Fruit fly (Drosophila melanogaster) S2 (cell line): ENCODE data around the gene CG1113.

Experiments used
- CG8478 ChIP-seq: fragments of >200 bp; optimal IDR thresholded peaks from 2 replicates; lab custom pipeline; 2018
- CTCF ChIP-seq, 2 experiments: fragments of >200 bp; optimal IDR thresholded peaks; 2 replicates each; lab custom pipeline; 2018

DNA sequence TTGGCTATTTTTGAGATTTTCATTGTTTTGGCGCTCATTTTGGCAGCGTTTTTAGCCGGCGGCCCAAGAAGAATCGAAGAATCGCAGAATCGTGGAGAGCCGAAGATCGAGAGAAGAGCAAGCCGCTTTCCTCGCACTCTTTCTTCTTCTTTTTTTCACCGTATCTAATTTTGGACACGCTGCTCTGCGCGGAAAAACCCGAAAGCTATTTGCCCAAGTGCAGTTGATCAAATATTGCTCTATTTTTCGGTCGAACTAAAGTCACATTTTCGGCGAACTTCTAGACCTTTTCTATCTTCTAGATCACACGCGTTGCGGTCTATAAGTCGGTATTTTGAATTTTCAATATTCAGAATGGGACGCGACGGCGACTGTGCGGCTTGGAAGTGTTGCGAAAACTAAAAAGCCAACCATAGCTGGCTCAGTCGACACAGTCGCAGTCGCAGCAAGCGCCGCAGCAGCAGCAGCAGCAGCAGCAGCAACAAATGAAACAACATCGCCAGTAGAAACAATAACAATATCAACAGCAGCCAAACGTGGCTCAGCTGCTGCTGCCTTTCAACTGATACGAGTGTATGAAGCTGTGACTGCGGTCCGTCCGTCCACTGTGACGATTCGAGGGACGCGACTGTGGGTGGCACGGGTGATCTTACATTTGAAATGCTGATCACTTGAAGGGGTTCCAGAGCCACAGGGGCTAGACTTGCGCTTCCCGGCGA lies 34.1 kb downstream of the CG1113 start:
- TF ChIP-seq CG8478 (lab: Kevin White, UChicago), result no peak
- TF ChIP-seq CTCF (optimal IDR thresholded peaks at IDR 0.05; lab: Kevin White, UChicago), result no peak
